Fruit fly (Drosophila melanogaster): ENCODE data around the gene Dnaaf5.

Gene Dnaaf5

dm6 chr3R:14387840-14388239 lies 26.3 kb upstream of the Dnaaf5 start (continued):
- TF ChIP-seq ci (GFP tag; IDR thresholded peaks at IDR 0.05) = no peak
- TF ChIP-seq lola (GFP tag; optimal IDR thresholded peaks at IDR 0.05) = no peak
- TF ChIP-seq ems (GFP tag; optimal IDR thresholded peaks at IDR 0.05) = no peak
- no peak for TF ChIP-seq sob (GFP tag; IDR thresholded peaks at IDR 0.05)
- TF ChIP-seq ac (GFP tag; optimal IDR thresholded peaks at IDR 0.05) = no peak
- no peak for TF ChIP-seq CG11085 (GFP tag; IDR thresholded peaks at IDR 0.05)
- TF ChIP-seq Pdp1 (GFP tag; optimal IDR thresholded peaks at IDR 0.05) = no peak
- TF ChIP-seq lov (optimal IDR thresholded peaks at IDR 0.05) = no peak
- no peak for TF ChIP-seq lov (GFP tag; IDR thresholded peaks at IDR 0.05)
- TF ChIP-seq al (GFP tag; IDR thresholded peaks at IDR 0.05) = no peak
- no peak for TF ChIP-seq Abd-B (GFP tag; optimal IDR thresholded peaks at IDR 0.05)
- no peak for TF ChIP-seq CG17186 (GFP tag; optimal IDR thresholded peaks at IDR 0.05)
- no peak for TF ChIP-seq p53 (GFP tag; optimal IDR thresholded peaks at IDR 0.05)
- no peak for TF ChIP-seq CG14667 (GFP tag; IDR thresholded peaks at IDR 0.05)
- TF ChIP-seq CG11247 (GFP tag; IDR thresholded peaks at IDR 0.05) = no peak
- TF ChIP-seq Adf1 (GFP tag; IDR thresholded peaks at IDR 0.05) = no peak
- TF ChIP-seq CG8089 (GFP tag; optimal IDR thresholded peaks at IDR 0.05) = no peak
- 0 out of 3 replicates have a peak, but pooled peaks have one; percentile 22 for TF ChIP-seq ase (GFP tag; IDR thresholded peaks at IDR 0.05)
- TF ChIP-seq her (GFP tag; optimal IDR thresholded peaks at IDR 0.05) = no peak
- no peak for TF ChIP-seq emc (GFP tag; optimal IDR thresholded peaks at IDR 0.05)
- TF ChIP-seq chm (GFP tag; IDR thresholded peaks at IDR 0.05) = no peak
- 0 out of 3 replicates have a peak, but pooled peaks have one; percentile 15 for TF ChIP-seq CG34422 (GFP tag; IDR thresholded peaks at IDR 0.05)
- no peak for TF ChIP-seq insv (GFP tag; optimal IDR thresholded peaks at IDR 0.05)
- no peak for TF ChIP-seq fd102C (GFP tag; optimal IDR thresholded peaks at IDR 0.05)
- TF ChIP-seq CG8281 (tag; optimal IDR thresholded peaks at IDR 0.05) = no peak
- TF ChIP-seq dimm (GFP tag; IDR thresholded peaks at IDR 0.05) = no peak
- TF ChIP-seq CG8478 (optimal IDR thresholded peaks at IDR 0.05) = no peak
- TF ChIP-seq Ravus (GFP tag; IDR thresholded peaks at IDR 0.05) = no peak
- TF ChIP-seq CG15011 (GFP tag; optimal IDR thresholded peaks at IDR 0.05) = no peak
- no peak for TF ChIP-seq kay (GFP tag; optimal IDR thresholded peaks at IDR 0.05)
- TF ChIP-seq CG30020 (tag; optimal IDR thresholded peaks at IDR 0.05) = no peak
- TF ChIP-seq Dfd (GFP tag; optimal IDR thresholded peaks at IDR 0.05) = no peak
- TF ChIP-seq H2.0 (GFP tag; IDR thresholded peaks at IDR 0.05) = no peak
- TF ChIP-seq H15 (GFP tag; IDR thresholded peaks at IDR 0.05) = no peak
- TF ChIP-seq Nf-YA (GFP tag; IDR thresholded peaks at IDR 0.05) = no peak
- no peak for TF ChIP-seq CG10321 (GFP tag; IDR thresholded peaks at IDR 0.05)
- TF ChIP-seq gcm2 (GFP tag; optimal IDR thresholded peaks at IDR 0.05) = no peak
- no peak for TF ChIP-seq CG6854 (GFP tag; optimal IDR thresholded peaks at IDR 0.05)
- no peak for TF ChIP-seq pros (GFP tag; optimal IDR thresholded peaks at IDR 0.05)
- TF ChIP-seq CG3726 (GFP tag; IDR thresholded peaks at IDR 0.05) = no peak
- TF ChIP-seq CG32767 (GFP tag; IDR thresholded peaks at IDR 0.05) = no peak
- TF ChIP-seq CG8290 (GFP tag; optimal IDR thresholded peaks at IDR 0.05) = no peak
- no peak for TF ChIP-seq CG8290 (tag; optimal IDR thresholded peaks at IDR 0.05)
- no peak for TF ChIP-seq hkb (optimal IDR thresholded peaks at IDR 0.05)
- peak; percentile 20; the same call in 1 of the 2 replicates for TF ChIP-seq hkb (GFP tag; IDR thresholded peaks at IDR 0.05)
- TF ChIP-seq org-1 (GFP tag; optimal IDR thresholded peaks at IDR 0.05) = no peak
- no peak for TF ChIP-seq D19A (tag; optimal IDR thresholded peaks at IDR 0.05)
- no peak for TF ChIP-seq zfh2 (GFP tag; optimal IDR thresholded peaks at IDR 0.05)
- no peak for TF ChIP-seq Taf1 (GFP tag; IDR thresholded peaks at IDR 0.05)
- no peak for TF ChIP-seq tap (tag; optimal IDR thresholded peaks at IDR 0.05)
- no peak for TF ChIP-seq CG7928 (GFP tag; optimal IDR thresholded peaks at IDR 0.05)
- no peak for TF ChIP-seq ken (GFP tag; IDR thresholded peaks at IDR 0.05)
- no peak for TF ChIP-seq Ets65A (GFP tag)
- TF ChIP-seq NFAT (GFP tag; IDR thresholded peaks at IDR 0.05) = no peak
- TF ChIP-seq CG2202 (tag; optimal IDR thresholded peaks at IDR 0.05) = no peak
